Worm (Caenorhabditis elegans) whole organism, L4 larva: ENCODE data around the gene pbo-4.

ENCODE experiments used
- F44E2.7 ChIP-seq: fragments of 200-800 bp; sonication (Bioruptor generic); IDR thresholded peaks from 2 replicates; pipeline ENCODE4 v2.1.2; 2022; ENCODE audit warnings: missing genetic modification characterization, missing compliant biosample characterization
- R02D3.7 ChIP-seq: fragments of 150-350 bp; sonication (generic microtip); optimal IDR thresholded peaks from 3 replicates; lab custom pipeline; 2014; ENCODE audit warnings: missing biosample characterization, missing genetic modification characterization
- ama-1 ChIP-seq: fragments of 150-350 bp; optimal IDR thresholded peaks from 2 replicates; lab custom pipeline; 2014; ENCODE audit warnings: inconsistent platforms, mixed read lengths
- egl-27 ChIP-seq: sonication (generic microtip); optimal IDR thresholded peaks from 3 replicates; lab custom pipeline; 2017; ENCODE audit warnings: missing biosample characterization, missing genetic modification reagents, missing genetic modification characterization
- lin-1 ChIP-seq: fragments of 200-800 bp; sonication (Bioruptor generic); IDR thresholded peaks from 2 replicates; pipeline ENCODE4 v1.3.6; 2022; ENCODE audit warnings: missing genetic modification reagents, missing genetic modification characterization, missing compliant biosample characterization
- lir-3 ChIP-seq: sonication (generic microtip); optimal IDR thresholded peaks from 2 replicates; lab custom pipeline; 2016; ENCODE audit warnings: mild to moderate bottlenecking, missing genetic modification characterization, missing compliant biosample characterization
- nhr-77 ChIP-seq: fragments of 150-350 bp; optimal IDR thresholded peaks from 2 replicates; lab custom pipeline; 2014; ENCODE audit warnings: missing biosample characterization, missing genetic modification characterization
- unc-62 ChIP-seq, 3 experiments: fragments of 150-350 bp in 1 of 3; sonication (generic microtip); optimal IDR thresholded peaks in 2 of 3; peaks in 1 of 3; 1 replicate in 1 of 3; 2 replicates in 2 of 3; lab custom pipeline; 2014 to 2017; ENCODE audit warnings: missing biosample characterization in 3 of 3, missing genetic modification characterization in 3 of 3, missing genetic modification reagents in 3 of 3, missing genotype in 1 of 3

ce11 chrX:10979186-10979585 is 25.3 kb downstream of the pbo-4 start, which contains the start of gene pxn-2:
- TF ChIP-seq R02D3.7 (tag; lab: Kevin White, UChicago), result no peak
- TF ChIP-seq ama-1 (lab: Kevin White, UChicago), result no peak
- no peak for TF ChIP-seq lin-1 (GFP tag; lab: Robert Waterston, UW)
- TF ChIP-seq unc-62 (GFP tag; optimal IDR thresholded peaks at IDR 0.05 in 1 of 2; lab: Kevin White, UChicago), result peak in 1 of 2 experiments; percentile 16
- TF ChIP-seq unc-62 (tag; optimal IDR thresholded peaks at IDR 0.05; lab: Kevin White, UChicago), result no peak
- TF ChIP-seq F44E2.7 (GFP tag; lab: Robert Waterston, UW), result no peak
- TF ChIP-seq nhr-77, result no peak
- no peak for TF ChIP-seq egl-27 (tag; lab: Kevin White, UChicago)
- no peak for TF ChIP-seq lir-3 (tag; lab: Kevin White, UChicago)
